Worm (Caenorhabditis elegans): ENCODE measurements around the gene C47E8.11.

C47E8.11 gene

ce11 chrV:14680014-14680413, 8.4 kb upstream of the C47E8.11 start, which contains the start of gene C47E8.3:
C47E8.3 (plus strand) TSS chrV:14680314.
- TF ChIP-seq ceh-2 (tag; optimal IDR thresholded peaks at IDR 0.05) (no peak), ceh-45 (GFP tag; IDR thresholded peaks at IDR 0.05) (no peak), syd-9 (tag; optimal IDR thresholded peaks at IDR 0.05) (no peak), ceh-14 (tag; optimal IDR thresholded peaks at IDR 0.05) (no peak), sdc-2 (tag; optimal IDR thresholded peaks at IDR 0.05) (no peak), sox-4 (tag; optimal IDR thresholded peaks at IDR 0.05) (no peak), pat-9 (tag; optimal IDR thresholded peaks at IDR 0.05) (no peak), ceh-6 (GFP tag; optimal IDR thresholded peaks at IDR 0.05) (no peak), ztf-16 (tag; optimal IDR thresholded peaks at IDR 0.05) (no peak), tbx-2 (tag; optimal IDR thresholded peaks at IDR 0.05) (no peak), ets-4 (tag; optimal IDR thresholded peaks at IDR 0.05) (no peak), ref-2 (tag; optimal IDR thresholded peaks at IDR 0.05) (no peak), rnt-1 (tag; optimal IDR thresholded peaks at IDR 0.05) (no peak), ceh-19 (GFP tag; optimal IDR thresholded peaks at IDR 0.05) (no peak), gmeb-2 (tag; optimal IDR thresholded peaks at IDR 0.05) (no peak), ahr-1 (tag; optimal IDR thresholded peaks at IDR 0.05) (no peak), pqm-1 (tag; optimal IDR thresholded peaks at IDR 0.05) (no peak)

- TF ChIP-seq unc-42 (tag; optimal IDR thresholded peaks at IDR 0.05) = no peak
- no peak for TF ChIP-seq pag-3 (tag; optimal IDR thresholded peaks at IDR 0.05; ENCODE audit: borderline replicate concordance)
- no peak for TF ChIP-seq lim-6 (tag; optimal IDR thresholded peaks at IDR 0.05)
- TF ChIP-seq ceh-2 (tag; optimal IDR thresholded peaks at IDR 0.05) = no peak
- TF ChIP-seq rnt-1 (tag; optimal IDR thresholded peaks at IDR 0.05) = no peak
- no peak for TF ChIP-seq ceh-30 (tag; optimal IDR thresholded peaks at IDR 0.05)
- TF ChIP-seq hlh-13 (GFP tag; optimal IDR thresholded peaks at IDR 0.05) = no peak
- no peak for TF ChIP-seq ama-1 (optimal IDR thresholded peaks at IDR 0.05)
- TF ChIP-seq ceh-31 (tag; optimal IDR thresholded peaks at IDR 0.05) = no peak
- no peak for TF ChIP-seq ets-4 (tag; optimal IDR thresholded peaks at IDR 0.05)
- no peak for TF ChIP-seq pat-9 (tag; optimal IDR thresholded peaks at IDR 0.05)
- TF ChIP-seq fkh-6 (tag; optimal IDR thresholded peaks at IDR 0.05) = no peak
- TF ChIP-seq Y22D7AL.16 (tag; optimal IDR thresholded peaks at IDR 0.05) = no peak
- TF ChIP-seq ceh-6 (GFP tag; optimal IDR thresholded peaks at IDR 0.05) = no peak
- no peak for TF ChIP-seq hlh-15 (tag; optimal IDR thresholded peaks at IDR 0.05)
- TF ChIP-seq C38D4.7 (GFP tag; optimal IDR thresholded peaks at IDR 0.05) = no peak
- no peak for TF ChIP-seq T23F11.4 (GFP tag; optimal IDR thresholded peaks at IDR 0.05)
- no peak for TF ChIP-seq K09A11.1 (tag; optimal IDR thresholded peaks at IDR 0.05; ENCODE audit: insufficient read depth)
- no peak for TF ChIP-seq sox-2 (GFP tag; IDR thresholded peaks at IDR 0.05)
These were observed 5.5 kb upstream of the C47E8.11 start for ce11 chrV:14682870-14683269.

ce11 chrV:14683291-14683690, 5.1 kb upstream of the C47E8.11 start:
- no peak for TF ChIP-seq ref-2 (tag; optimal IDR thresholded peaks at IDR 0.05)
- TF ChIP-seq hlh-15 (tag; optimal IDR thresholded peaks at IDR 0.05) = no peak
- TF ChIP-seq ceh-48 (tag; optimal IDR thresholded peaks at IDR 0.05) = no peak
- TF ChIP-seq ceh-45 (GFP tag; IDR thresholded peaks at IDR 0.05) = no peak
- no peak for TF ChIP-seq hlh-6 (tag; optimal IDR thresholded peaks at IDR 0.05)
- TF ChIP-seq sox-2 (GFP tag; IDR thresholded peaks at IDR 0.05) = no peak
- TF ChIP-seq rnt-1 (tag; optimal IDR thresholded peaks at IDR 0.05) = no peak
- no peak for TF ChIP-seq fkh-10 (GFP tag; optimal IDR thresholded peaks at IDR 0.05)
- TF ChIP-seq K02D7.2 (tag; optimal IDR thresholded peaks at IDR 0.05) = no peak
- TF ChIP-seq ceh-31 (tag; optimal IDR thresholded peaks at IDR 0.05) = no peak
- no peak for TF ChIP-seq tbx-7 (tag; optimal IDR thresholded peaks at IDR 0.05)
- TF ChIP-seq unc-86 (tag; optimal IDR thresholded peaks at IDR 0.05) = no peak
- TF ChIP-seq zip-5 (tag; optimal IDR thresholded peaks at IDR 0.05) = no peak
- no peak for TF ChIP-seq dmd-4 (tag; optimal IDR thresholded peaks at IDR 0.05; ENCODE audit: borderline replicate concordance)
- TF ChIP-seq lin-11 (tag; optimal IDR thresholded peaks at IDR 0.05) = no peak
- TF ChIP-seq hlh-30 (tag; optimal IDR thresholded peaks at IDR 0.05; ENCODE audit: insufficient read depth) = no peak

All from whole organism, late embryonic.